Fruit fly (Drosophila melanogaster): ENCODE results near the gene IPIP.

Gene IPIP

dm6 chr2L:6070656-6071231, 22.9 kb downstream of the IPIP start, which contains the start of the genes CG9154 and Kr-h2 (continued):
- TF ChIP-seq Rx (GFP tag; IDR thresholded peaks at IDR 0.05) = no peak
- TF ChIP-seq lilli (GFP tag; optimal IDR thresholded peaks at IDR 0.05) = peak; percentile 36
- no peak for TF ChIP-seq CG6175 (GFP tag; IDR thresholded peaks at IDR 0.05)
- peak; percentile 37; the same call in 1 of the 2 replicates for TF ChIP-seq MBD-R2 (GFP tag; IDR thresholded peaks at IDR 0.05)
- TF ChIP-seq nerfin-1 (tag; optimal IDR thresholded peaks at IDR 0.05) = no peak
- no peak for TF ChIP-seq ham (GFP tag; IDR thresholded peaks at IDR 0.05)
- TF ChIP-seq CG17612 (GFP tag; IDR thresholded peaks at IDR 0.05) = no peak
- TF ChIP-seq jigr1 (GFP tag; IDR thresholded peaks at IDR 0.05) = peak; percentile 54; the same call in 1 of the 3 replicates
- TF ChIP-seq hb (GFP tag; IDR thresholded peaks at IDR 0.05; ENCODE audit: partially characterized antibody) = peak; percentile 59; the same call in 1 of the 3 replicates
- peak; percentile 81 for TF ChIP-seq HLH4C (GFP tag; IDR thresholded peaks at IDR 0.05; ENCODE audit: partially characterized antibody)
- no peak; the same call in 1 of the 2 replicates for TF ChIP-seq Rfx (GFP tag; IDR thresholded peaks at IDR 0.05)
- TF ChIP-seq esg (GFP tag; conservative IDR thresholded peaks at IDR 0.05) = no peak
- TF ChIP-seq Dref (GFP tag; IDR thresholded peaks at IDR 0.05) = peak; percentile 96
- no peak for TF ChIP-seq CG16779 (GFP tag; IDR thresholded peaks at IDR 0.05)
- no peak; the same call in 2 of the 3 replicates for TF ChIP-seq B-H1 (GFP tag; IDR thresholded peaks at IDR 0.05)
- TF ChIP-seq Six4 (GFP tag; optimal IDR thresholded peaks at IDR 0.05) = no peak
- no peak for TF ChIP-seq gcm2 (GFP tag; optimal IDR thresholded peaks at IDR 0.05)
- TF ChIP-seq CG10267 (tag; optimal IDR thresholded peaks at IDR 0.05) = peak; percentile 57
- TF ChIP-seq ken (GFP tag; IDR thresholded peaks at IDR 0.05) = no peak
- TF ChIP-seq CG6765 (GFP tag; optimal IDR thresholded peaks at IDR 0.05) = no peak
- no peak for TF ChIP-seq Camta (GFP tag; optimal IDR thresholded peaks at IDR 0.05)
- no peak for TF ChIP-seq p53 (GFP tag; optimal IDR thresholded peaks at IDR 0.05)
- TF ChIP-seq CG7928 (GFP tag; optimal IDR thresholded peaks at IDR 0.05) = peak; percentile 75
- TF ChIP-seq CG14860 (GFP tag; IDR thresholded peaks at IDR 0.05; ENCODE audit: partially characterized antibody) = peak; percentile 78
- no peak for TF ChIP-seq wor (GFP tag; IDR thresholded peaks at IDR 0.05)
- TF ChIP-seq Xrp1 (GFP tag; IDR thresholded peaks at IDR 0.05) = 0 out of 2 replicates have a peak, but pooled peaks have one; percentile 7
- TF ChIP-seq corto (GFP tag; optimal IDR thresholded peaks at IDR 0.05) = no peak
- no peak for TF ChIP-seq gro (GFP tag; optimal IDR thresholded peaks at IDR 0.05)
- TF ChIP-seq Sry-δ (GFP tag; optimal IDR thresholded peaks at IDR 0.05) = peak; percentile 93
- no peak for TF ChIP-seq CG33213 (GFP tag; optimal IDR thresholded peaks at IDR 0.05)
- TF ChIP-seq Side (GFP tag; optimal IDR thresholded peaks at IDR 0.05) = no peak
- TF ChIP-seq Hmx (GFP tag; optimal IDR thresholded peaks at IDR 0.05) = no peak
- no peak for TF ChIP-seq CG8359 (GFP tag; optimal IDR thresholded peaks at IDR 0.05; ENCODE audit: borderline replicate concordance)
- no peak for TF ChIP-seq Atf-2 (GFP tag; optimal IDR thresholded peaks at IDR 0.05)
- no peak for TF ChIP-seq CG8089 (GFP tag; optimal IDR thresholded peaks at IDR 0.05)
- TF ChIP-seq NfI (GFP tag; optimal IDR thresholded peaks at IDR 0.05) = peak; percentile 56
- no peak for TF ChIP-seq so (GFP tag; IDR thresholded peaks at IDR 0.05)
- TF ChIP-seq Bteb2 (GFP tag; optimal IDR thresholded peaks at IDR 0.05) = no peak
- no peak for TF ChIP-seq caup (GFP tag; optimal IDR thresholded peaks at IDR 0.05; ENCODE audit: severe bottlenecking)
- no peak for TF ChIP-seq prd (optimal IDR thresholded peaks at IDR 0.05)
- TF ChIP-seq prd (GFP tag; IDR thresholded peaks at IDR 0.05) = peak; percentile 44
- TF ChIP-seq ato (GFP tag; IDR thresholded peaks at IDR 0.05; ENCODE audit: partially characterized antibody) = peak; percentile 62; the same call in 1 of the 2 replicates
- no peak for TF ChIP-seq CG8281 (tag; optimal IDR thresholded peaks at IDR 0.05)
- TF ChIP-seq nmo (GFP tag; optimal IDR thresholded peaks at IDR 0.05) = peak; percentile 61
- TF ChIP-seq B-H2 (GFP tag; optimal IDR thresholded peaks at IDR 0.05) = peak; percentile 48
- no peak for TF ChIP-seq pita (GFP tag; optimal IDR thresholded peaks at IDR 0.05)
- no peak for TF ChIP-seq Atf3 (GFP tag; optimal IDR thresholded peaks at IDR 0.05)
- no peak for TF ChIP-seq CG4404 (GFP tag; IDR thresholded peaks at IDR 0.05)
- TF ChIP-seq CG14710 (tag; optimal IDR thresholded peaks at IDR 0.05) = peak; percentile 69
- TF ChIP-seq sens (GFP tag) = peak; percentile 88
- peak; percentile 23 for TF ChIP-seq CG4424 (GFP tag; optimal IDR thresholded peaks at IDR 0.05)
